Fruit fly (Drosophila melanogaster) whole organism, embryonic: Measurements from ENCODE around the gene CG5541.

ENCODE experiments used
- Hr39 ChIP-seq: fragments of >200 bp; optimal IDR thresholded peaks from 2 replicates; lab custom pipeline; 2017
- ase ChIP-seq: fragments of 200-800 bp; sonication (Bioruptor generic); IDR thresholded peaks from 3 replicates; pipeline ENCODE4 v1.3.6; 2022; ENCODE audit warnings: missing biosample characterization, missing genetic modification characterization

DNA sequence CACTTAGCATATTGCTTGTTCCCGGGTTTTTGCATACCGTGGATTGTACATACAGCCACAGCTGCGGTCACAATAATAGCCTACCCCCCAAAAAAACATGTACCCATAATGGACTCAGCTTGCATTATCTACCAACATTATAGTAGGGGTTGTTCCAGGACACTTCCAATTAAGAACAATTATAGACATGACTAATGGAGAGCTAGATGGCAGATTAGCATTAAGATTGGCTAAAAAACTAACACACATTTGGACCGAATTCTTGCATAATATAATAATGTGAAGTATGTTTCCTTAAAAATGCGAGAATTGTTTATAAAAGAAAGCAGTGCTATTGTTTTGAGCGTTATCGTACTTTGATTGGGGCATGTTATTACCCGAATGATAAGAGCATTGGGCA is 46.4 kb downstream of the CG5541 start:
- TF ChIP-seq Hr39 (lab: Kevin White, UChicago) (no peak), ase (GFP tag; lab: Robert Waterston, UW) (no peak)
